Worm (Caenorhabditis elegans): ENCODE results near the gene Y50D4B.1.

- no peak for TF ChIP-seq ztf-4 (tag; optimal IDR thresholded peaks at IDR 0.05)
- TF ChIP-seq skn-1 (tag; optimal IDR thresholded peaks at IDR 0.05), result no peak
- no peak for TF ChIP-seq nhr-28 (tag; optimal IDR thresholded peaks at IDR 0.05)
- no peak for TF ChIP-seq fkh-10 (GFP tag; optimal IDR thresholded peaks at IDR 0.05)
- TF ChIP-seq elt-3 (tag; optimal IDR thresholded peaks at IDR 0.05), result no peak
- TF ChIP-seq ets-5 (GFP tag; IDR thresholded peaks at IDR 0.05), result no peak
These were observed 57.8 kb downstream of the Y50D4B.1 start for ce11 chrV:1170591-1170990.

All from whole organism, L1 larva.